Worm (Caenorhabditis elegans): ENCODE data around the gene srsx-29.

ce11 chrV:10191242-10191641, 36.4 kb downstream of the srsx-29 start:
- TF ChIP-seq mdl-1 (tag; optimal IDR thresholded peaks at IDR 0.05) (no peak), dmd-4 (tag; optimal IDR thresholded peaks at IDR 0.05) (no peak), blmp-1 (tag; optimal IDR thresholded peaks at IDR 0.05; ENCODE audit: insufficient read depth) (no peak), peb-1 (tag; optimal IDR thresholded peaks at IDR 0.05) (no peak), aly-2 (tag; optimal IDR thresholded peaks at IDR 0.05) (no peak), nhr-237 (tag; optimal IDR thresholded peaks at IDR 0.05) (no peak), nhr-25 (tag; optimal IDR thresholded peaks at IDR 0.05) (no peak), unc-39 (tag; optimal IDR thresholded peaks at IDR 0.05) (no peak)

All from whole organism, L2 larva.